Worm (Caenorhabditis elegans): ENCODE data around the gene Y47D3A.34.
A peak's percentile ranks its signal among the peaks of the same experiment; 100 is the strongest.

Y47D3A.34 gene

ce11 chrIII:11244820-11245219 is 10.2 kb upstream of the Y47D3A.34 start, which contains the start of gene rsks-1:
Gene rsks-1, plus strand, starts transcription at chrIII:11245120.
- TF ChIP-seq elt-3 (tag; optimal IDR thresholded peaks at IDR 0.05) (no peak), F16B12.6 (tag; optimal IDR thresholded peaks at IDR 0.05) (no peak), vab-15 (tag; optimal IDR thresholded peaks at IDR 0.05) (no peak), ceh-82 (tag; optimal IDR thresholded peaks at IDR 0.05) (no peak), jun-1 (tag; optimal IDR thresholded peaks at IDR 0.05) (no peak), alr-1 (tag; optimal IDR thresholded peaks at IDR 0.05; ENCODE audit: borderline replicate concordance) (no peak), hpl-2 (GFP tag; optimal IDR thresholded peaks at IDR 0.05) (no peak)

ce11 chrIII:11244338-11244737 is 9.7 kb upstream of the Y47D3A.34 start:
- TF ChIP-seq lin-35 (GFP tag; optimal IDR thresholded peaks at IDR 0.05): peak in 1 of 2 experiments; percentile 28
- peak; percentile 96 for TF ChIP-seq skn-1 (tag; optimal IDR thresholded peaks at IDR 0.05)
- no peak for TF ChIP-seq unc-130 (tag; optimal IDR thresholded peaks at IDR 0.05)

ce11 chrIII:11243421-11243820 is 8.8 kb upstream of the Y47D3A.34 start:
- peak; percentile 90 for TF ChIP-seq nhr-85 (tag)
- no peak for TF ChIP-seq C04F5.9 (tag; optimal IDR thresholded peaks at IDR 0.05)
- peak; percentile 80 for TF ChIP-seq C16A3.4 (tag; optimal IDR thresholded peaks at IDR 0.05)
- peak in 4 of 6 experiments; percentile 47 to 61 (median 54) for TF ChIP-seq elt-3 (tag; optimal IDR thresholded peaks at IDR 0.05)
- TF ChIP-seq sup-37 (GFP tag; optimal IDR thresholded peaks at IDR 0.05): no peak
- peak; percentile 3 for TF ChIP-seq F16B12.6 (tag; optimal IDR thresholded peaks at IDR 0.05)
- peak; percentile 33 for TF ChIP-seq fkh-8 (tag; optimal IDR thresholded peaks at IDR 0.05)
- TF ChIP-seq swsn-7 (tag; optimal IDR thresholded peaks at IDR 0.05): peak; percentile 59
- no peak for TF ChIP-seq nhr-12 (tag; optimal IDR thresholded peaks at IDR 0.05)
- peak; percentile 68 for TF ChIP-seq nhr-90 (tag; optimal IDR thresholded peaks at IDR 0.05; ENCODE audit: poor library complexity)
- TF ChIP-seq mef-2 (tag; optimal IDR thresholded peaks at IDR 0.05): no peak
- TF ChIP-seq vab-15 (tag; optimal IDR thresholded peaks at IDR 0.05): no peak
- no peak for TF ChIP-seq nhr-76 (tag; optimal IDR thresholded peaks at IDR 0.05)
- no peak for TF ChIP-seq fkh-4 (tag; optimal IDR thresholded peaks at IDR 0.05; ENCODE audit: borderline replicate concordance)
- peak; percentile 8 for TF ChIP-seq snpc-4 (tag; optimal IDR thresholded peaks at IDR 0.05)
- TF ChIP-seq snu-23 (GFP tag; optimal IDR thresholded peaks at IDR 0.05): peak; percentile 90
- TF ChIP-seq unc-130 (tag; optimal IDR thresholded peaks at IDR 0.05): peak; percentile 67
- TF ChIP-seq unc-86 (tag; optimal IDR thresholded peaks at IDR 0.05): no peak
- no peak for TF ChIP-seq alr-1 (tag; optimal IDR thresholded peaks at IDR 0.05; ENCODE audit: borderline replicate concordance)
- no peak for TF ChIP-seq lir-3 (tag; optimal IDR thresholded peaks at IDR 0.05; ENCODE audit: poor library complexity)
- no peak for TF ChIP-seq ceh-63 (GFP tag; optimal IDR thresholded peaks at IDR 0.05)
- no peak for TF ChIP-seq nhr-11 (tag; optimal IDR thresholded peaks at IDR 0.05)
- TF ChIP-seq ceh-88 (GFP tag; IDR thresholded peaks at IDR 0.05): no peak
- TF ChIP-seq fos-1 (tag; optimal IDR thresholded peaks at IDR 0.05): peak; percentile 83
- peak; percentile 57 for TF ChIP-seq jun-1 (tag; optimal IDR thresholded peaks at IDR 0.05)
- TF ChIP-seq blmp-1 (tag; optimal IDR thresholded peaks at IDR 0.05): peak; percentile 89
- TF ChIP-seq tlp-1 (tag; optimal IDR thresholded peaks at IDR 0.05): no peak
- TF ChIP-seq zag-1 (tag; optimal IDR thresholded peaks at IDR 0.05): no peak
- peak; percentile 49 for TF ChIP-seq ztf-4 (tag; optimal IDR thresholded peaks at IDR 0.05)
- TF ChIP-seq tbx-2 (tag; optimal IDR thresholded peaks at IDR 0.05): peak; percentile 60
- TF ChIP-seq dsc-1 (tag; optimal IDR thresholded peaks at IDR 0.05): peak; percentile 35
- TF ChIP-seq nhr-47 (tag; optimal IDR thresholded peaks at IDR 0.05): peak; percentile 72
- peak; percentile 52 for TF ChIP-seq xbp-1 (tag; optimal IDR thresholded peaks at IDR 0.05)
- peak; percentile 94 for TF ChIP-seq nhr-19 (GFP tag; conservative IDR thresholded peaks at IDR 0.05)
- no peak for TF ChIP-seq pag-3 (tag; optimal IDR thresholded peaks at IDR 0.05; ENCODE audit: borderline replicate concordance, insufficient read depth)
- TF ChIP-seq irx-1 (tag; optimal IDR thresholded peaks at IDR 0.05): peak; percentile 20
- TF ChIP-seq nhr-84 (tag; optimal IDR thresholded peaks at IDR 0.05): no peak
- TF ChIP-seq mdl-1 (tag; optimal IDR thresholded peaks at IDR 0.05): peak in 1 of 2 experiments; percentile 60
- TF ChIP-seq ama-1 (optimal IDR thresholded peaks at IDR 0.05): no peak
- no peak for TF ChIP-seq lin-39 (tag; optimal IDR thresholded peaks at IDR 0.05)
- TF ChIP-seq ces-1 (GFP tag; optimal IDR thresholded peaks at IDR 0.05): no peak
- peak; percentile 68 for TF ChIP-seq nhr-77 (tag; optimal IDR thresholded peaks at IDR 0.05)
- TF ChIP-seq pax-3 (tag; optimal IDR thresholded peaks at IDR 0.05): no peak
- TF ChIP-seq lin-35 (GFP tag; optimal IDR thresholded peaks at IDR 0.05): peak; percentile 70 to 75
- no peak for TF ChIP-seq nhr-28 (tag; optimal IDR thresholded peaks at IDR 0.05)
- no peak for TF ChIP-seq unc-30 (tag; optimal IDR thresholded peaks at IDR 0.05)
